Worm (Caenorhabditis elegans) whole organism, young adult: Measurements from ENCODE around the gene egl-1.
A peak's percentile ranks its signal among the peaks of the same experiment; 100 is the strongest.

Experiments used
- B0019.2 ChIP-seq: fragments of 200-800 bp; sonication (Bioruptor generic); conservative IDR thresholded peaks from 2 replicates; pipeline ENCODE4 v1.3.6; 2022; ENCODE audit warnings: missing genetic modification reagents, missing genetic modification characterization, missing compliant biosample characterization
- F52B5.7 ChIP-seq: sonication (generic microtip); optimal IDR thresholded peaks from 2 replicates; lab custom pipeline; 2016; ENCODE audit warnings: mild to moderate bottlenecking, missing genetic modification characterization, missing compliant biosample characterization
- F57A8.1 ChIP-seq: fragments of 200-800 bp; sonication (Bioruptor generic); optimal IDR thresholded peaks from 2 replicates; lab custom pipeline; 2018; ENCODE audit warnings: mild to moderate bottlenecking, missing genetic modification characterization, moderate library complexity, missing compliant biosample characterization
- K11D2.4 ChIP-seq: fragments of 200-800 bp; sonication (Bioruptor generic); IDR thresholded peaks from 2 replicates; pipeline ENCODE4 v1.3.6; 2022; ENCODE audit warnings: missing genetic modification reagents, missing genetic modification characterization, missing compliant biosample characterization
- Y53G8AR.9 ChIP-seq: fragments of 200-800 bp; sonication (Bioruptor generic); conservative IDR thresholded peaks from 2 replicates; pipeline ENCODE4 v1.3.6; 2022; ENCODE audit warnings: missing genetic modification reagents, missing genetic modification characterization, missing compliant biosample characterization
- Y56A3A.18 ChIP-seq: fragments of 200-800 bp; sonication (Bioruptor generic); IDR thresholded peaks from 2 replicates; pipeline ENCODE4 v1.3.6; 2022; ENCODE audit warnings: missing genetic modification reagents, missing genetic modification characterization, missing compliant biosample characterization
- akir-1 ChIP-seq: fragments of 200-800 bp; sonication (Bioruptor generic); optimal IDR thresholded peaks from 2 replicates; lab custom pipeline; 2018; ENCODE audit warnings: mild to moderate bottlenecking, missing genetic modification characterization, moderate library complexity, missing compliant biosample characterization
- attf-5 ChIP-seq: fragments of 200-800 bp; sonication (Bioruptor generic); optimal IDR thresholded peaks from 2 replicates; lab custom pipeline; 2018; ENCODE audit warnings: mild to moderate bottlenecking, missing genetic modification characterization, missing compliant biosample characterization
- attf-6 ChIP-seq: fragments of 200-800 bp; sonication (Bioruptor generic); IDR thresholded peaks from 2 replicates; pipeline ENCODE4 v1.3.6; 2022; ENCODE audit warnings: missing genetic modification reagents, missing genetic modification characterization, missing compliant biosample characterization
- ccch-3 ChIP-seq: fragments of 200-800 bp; sonication (Bioruptor generic); optimal IDR thresholded peaks from 2 replicates; lab custom pipeline; 2018; ENCODE audit warnings: mild to moderate bottlenecking, missing genetic modification characterization, missing compliant biosample characterization
- cebp-1 ChIP-seq, 2 experiments: fragments of 200-800 bp in 1 of 2; sonication (Bioruptor generic) in 1 of 2; sonication (generic microtip) in 1 of 2; IDR thresholded peaks in 1 of 2; optimal IDR thresholded peaks in 1 of 2; 2 replicates each; pipeline versions ENCODE4 v1.3.6 to Lab custom; 2017 to 2022; ENCODE audit warnings: missing compliant biosample characterization in 2 of 2, missing genetic modification characterization in 2 of 2, mild to moderate bottlenecking in 1 of 2, missing genetic modification reagents in 1 of 2, moderate library complexity in 1 of 2
- cebp-2 ChIP-seq: fragments of 200-800 bp; sonication (Bioruptor generic); IDR thresholded peaks from 2 replicates; pipeline ENCODE4 v1.3.6; 2022; ENCODE audit warnings: missing genetic modification characterization, missing compliant biosample characterization
- ceh-27 ChIP-seq: fragments of 200-800 bp; sonication (Bioruptor generic); optimal IDR thresholded peaks from 2 replicates; lab custom pipeline; 2018; ENCODE audit warnings: mild to moderate bottlenecking, missing genetic modification characterization, moderate library complexity, missing compliant biosample characterization
- ceh-58 ChIP-seq: fragments of 200-800 bp; sonication (Bioruptor generic); IDR thresholded peaks from 2 replicates; pipeline ENCODE4 v1.3.6; 2022; ENCODE audit warnings: missing genetic modification characterization, missing compliant biosample characterization
- ceh-79 ChIP-seq: sonication (generic microtip); optimal IDR thresholded peaks from 2 replicates; lab custom pipeline; 2017; ENCODE audit warnings: mild to moderate bottlenecking, missing genetic modification characterization, missing compliant biosample characterization
- dpff-1 ChIP-seq: sonication (generic microtip); optimal IDR thresholded peaks from 2 replicates; lab custom pipeline; 2017; ENCODE audit warnings: mild to moderate bottlenecking, missing genetic modification characterization, missing compliant biosample characterization
- egl-18 ChIP-seq: fragments of 200-800 bp; sonication (Bioruptor generic); IDR thresholded peaks from 2 replicates; pipeline ENCODE4 v1.3.6; 2022; ENCODE audit warnings: missing genetic modification reagents, missing genetic modification characterization, missing compliant biosample characterization
- him-1 ChIP-seq: sonication (generic microtip); optimal IDR thresholded peaks from 2 replicates; lab custom pipeline; 2016; ENCODE audit warnings: missing genotype, missing genetic modification reagents, missing genetic modification characterization, missing compliant biosample characterization
- hmg-1.2 ChIP-seq: fragments of 200-800 bp; sonication (Bioruptor generic); IDR thresholded peaks from 2 replicates; pipeline ENCODE4 v1.3.6; 2022; ENCODE audit warnings: missing genetic modification reagents, missing genetic modification characterization, missing compliant biosample characterization
- hrde-1 ChIP-seq: sonication (generic microtip); optimal IDR thresholded peaks from 2 replicates; lab custom pipeline; 2016; ENCODE audit warnings: missing genetic modification characterization, mild to moderate bottlenecking, missing compliant biosample characterization, moderate library complexity, missing genotype, missing genetic modification reagents, borderline replicate concordance
- let-607 ChIP-seq, 2 experiments: fragments of 200-800 bp in 1 of 2; sonication (Bioruptor generic) in 1 of 2; sonication (generic microtip) in 1 of 2; optimal IDR thresholded peaks; 2 replicates each; lab custom pipeline; 2016 to 2018; ENCODE audit warnings: mild to moderate bottlenecking in 2 of 2, missing compliant biosample characterization in 2 of 2, missing genetic modification characterization in 2 of 2, moderate library complexity in 2 of 2, missing genotype in 1 of 2
- lin-26 ChIP-seq: fragments of 200-800 bp; sonication (Bioruptor generic); IDR thresholded peaks from 2 replicates; pipeline ENCODE4 v1.3.6; 2022; ENCODE audit warnings: missing genetic modification reagents, missing genetic modification characterization, missing compliant biosample characterization
- madf-6 ChIP-seq: fragments of 200-800 bp; sonication (Bioruptor generic); IDR thresholded peaks from 2 replicates; pipeline ENCODE4 v1.3.6; 2022; ENCODE audit warnings: missing genetic modification reagents, missing genetic modification characterization, missing compliant biosample characterization
- madf-8 ChIP-seq: fragments of 200-800 bp; sonication (Bioruptor generic); conservative IDR thresholded peaks from 2 replicates; pipeline ENCODE4 v1.3.6; 2022; ENCODE audit warnings: missing genetic modification reagents, missing genetic modification characterization, missing compliant biosample characterization
- nfyb-1 ChIP-seq: fragments of 200-800 bp; sonication (Bioruptor generic); IDR thresholded peaks from 2 replicates; pipeline ENCODE4 v1.3.6; 2022; ENCODE audit warnings: missing genetic modification reagents, missing genetic modification characterization, missing compliant biosample characterization
- nhr-90 ChIP-seq: sonication (generic microtip); optimal IDR thresholded peaks from 2 replicates; lab custom pipeline; 2016; ENCODE audit warnings: missing genotype, mild to moderate bottlenecking, missing genetic modification characterization, missing compliant biosample characterization
- pbrm-1 ChIP-seq: fragments of 200-800 bp; sonication (Bioruptor generic); IDR thresholded peaks from 2 replicates; pipeline ENCODE4 v1.3.6; 2022; ENCODE audit warnings: missing genetic modification reagents, missing genetic modification characterization, missing compliant biosample characterization
- rcor-1 ChIP-seq: fragments of 200-800 bp; sonication (Bioruptor generic); IDR thresholded peaks from 2 replicates; pipeline ENCODE4 v1.3.6; 2022; ENCODE audit warnings: missing genetic modification reagents, missing genetic modification characterization, missing compliant biosample characterization
- rpc-1 ChIP-seq, 2 experiments: fragments of 150-350 bp in 1 of 2; sonication (generic microtip) in 1 of 2; optimal IDR thresholded peaks; 2 replicates each; lab custom pipeline; 2014 to 2018; ENCODE audit warnings: missing biosample characterization in 1 of 2, missing genetic modification characterization in 1 of 2, missing genetic modification reagents in 1 of 2, missing genotype in 1 of 2
- snpc-1.3 ChIP-seq: sonication (generic microtip); optimal IDR thresholded peaks from 2 replicates; lab custom pipeline; 2017; ENCODE audit warnings: missing genetic modification characterization, mild to moderate bottlenecking, missing compliant biosample characterization, antibody characterized with exemption, moderate library complexity, missing genotype, missing genetic modification reagents; ENCODE audit not compliant: insufficient read depth
- snpc-4 ChIP-seq, 5 experiments: fragments of 150-350 bp in 1 of 5; sonication (generic microtip) in 4 of 5; optimal IDR thresholded peaks; 2 replicates each; lab custom pipeline; 2014 to 2018; ENCODE audit warnings: missing genetic modification characterization in 5 of 5, missing biosample characterization in 3 of 5, antibody characterized with exemption in 2 of 5, mild to moderate bottlenecking in 2 of 5, missing compliant biosample characterization in 2 of 5, missing genotype in 2 of 5, moderate library complexity in 2 of 5, missing genetic modification reagents in 1 of 5
- sptf-2 ChIP-seq: fragments of 200-800 bp; sonication (Bioruptor generic); optimal IDR thresholded peaks from 2 replicates; lab custom pipeline; 2018; ENCODE audit warnings: mild to moderate bottlenecking, missing genetic modification characterization, missing compliant biosample characterization
- ztf-28 ChIP-seq: fragments of 200-800 bp; sonication (Bioruptor generic); IDR thresholded peaks from 2 replicates; pipeline ENCODE4 v1.3.6; 2022; ENCODE audit warnings: missing genetic modification reagents, missing genetic modification characterization, missing compliant biosample characterization

The egl-1 gene

ce11 chrV:14411989-14412388 is 20.2 kb downstream of the egl-1 start (continued):
- TF ChIP-seq pbrm-1 (GFP tag; lab: Robert Waterston, UW) (no peak), rpc-1 (optimal IDR thresholded peaks at IDR 0.05; lab: Kevin White, UChicago) (no peak), rpc-1 (tag; optimal IDR thresholded peaks at IDR 0.05; lab: Kevin White, UChicago) (no peak), attf-5 (no peak), ztf-28 (GFP tag; lab: Robert Waterston, UW) (no peak), let-607 (tag; optimal IDR thresholded peaks at IDR 0.05; lab: Kevin White, UChicago) (no peak), ceh-58 (GFP tag; lab: Robert Waterston, UW) (no peak), hrde-1 (tag; lab: Kevin White, UChicago) (no peak), egl-18 (GFP tag; lab: Robert Waterston, UW) (no peak), Y56A3A.18 (no peak), him-1 (tag; lab: Kevin White, UChicago) (no peak), dpff-1 (tag; lab: Kevin White, UChicago) (no peak), K11D2.4 (no peak), Y53G8AR.9 (no peak), ceh-27 (GFP tag; lab: Kevin White, UChicago) (no peak), akir-1 (GFP tag; lab: Kevin White, UChicago) (no peak), F57A8.1 (GFP tag; lab: Kevin White, UChicago) (no peak), ccch-3 (GFP tag; lab: Kevin White, UChicago) (no peak), snpc-1.3 (tag; lab: Kevin White, UChicago) (no peak), madf-6 (GFP tag; lab: Robert Waterston, UW) (no peak), F52B5.7 (no peak), rcor-1 (no peak), nfyb-1 (0 out of 2 replicates have a peak, but pooled peaks have one; percentile 40), madf-8 (GFP tag; lab: Robert Waterston, UW) (no peak), hmg-1.2 (GFP tag; lab: Robert Waterston, UW) (no peak; the same call in 1 of the 2 replicates)
- TF ChIP-seq, all 124 proteins: peak for 13

- no peak for TF ChIP-seq sptf-2 (GFP tag; lab: Kevin White, UChicago)
- TF ChIP-seq cebp-2 (GFP tag; lab: Robert Waterston, UW): 0 out of 2 replicates have a peak, but pooled peaks have one; percentile 13
- no peak for TF ChIP-seq lin-26 (GFP tag; lab: Robert Waterston, UW)
- no peak for TF ChIP-seq nhr-90 (tag; lab: Kevin White, UChicago)
- TF ChIP-seq cebp-1 (GFP tag; IDR thresholded peaks at IDR 0.05; lab: Robert Waterston, UW): no peak
- peak; percentile 87 for TF ChIP-seq cebp-1 (tag; optimal IDR thresholded peaks at IDR 0.05; lab: Kevin White, UChicago)
- no peak for TF ChIP-seq ceh-79
- TF ChIP-seq snpc-4 (GFP tag; optimal IDR thresholded peaks at IDR 0.05; lab: Kevin White, UChicago): no peak
- TF ChIP-seq snpc-4 (tag; optimal IDR thresholded peaks at IDR 0.05; lab: Kevin White, UChicago): peak in 2 of 4 experiments; percentile 85
These were observed 22.3 kb downstream of the egl-1 start for ce11 chrV:14409905-14410304.

ce11 chrV:14408774-14409173 is 23.4 kb downstream of the egl-1 start, which contains the start of gene gnrr-2:
Gene gnrr-2 (plus strand): TSS chrV:14409074.
- TF ChIP-seq B0019.2 (GFP tag; lab: Robert Waterston, UW): no peak
- TF ChIP-seq attf-6 (GFP tag; lab: Robert Waterston, UW): no peak
- TF ChIP-seq, all 124 proteins: peak for 0
